Worm (Caenorhabditis elegans) whole organism, L4/young adult: ENCODE results near the gene F01D5.7.
"Not testable (repeated sequence)": the region's sequence is repeated elsewhere in the genome, so short reads cannot be mapped to it uniquely, and the experiment has no call there.

ENCODE experiments used
- W03F9.2 ChIP-seq: fragments of 150-350 bp; optimal IDR thresholded peaks from 2 replicates; lab custom pipeline; 2014; ENCODE audit warnings: missing biosample characterization, missing genetic modification characterization
- dao-5 ChIP-seq: sonication (generic microtip); optimal IDR thresholded peaks from 2 replicates; lab custom pipeline; 2016; ENCODE audit warnings: missing genotype, missing genetic modification characterization, moderate library complexity, missing compliant biosample characterization
- him-1 ChIP-seq: sonication (generic microtip); optimal IDR thresholded peaks from 2 replicates; lab custom pipeline; 2016; ENCODE audit warnings: missing genotype, missing genetic modification reagents, missing genetic modification characterization, missing compliant biosample characterization

The F01D5.7 gene

DNA sequence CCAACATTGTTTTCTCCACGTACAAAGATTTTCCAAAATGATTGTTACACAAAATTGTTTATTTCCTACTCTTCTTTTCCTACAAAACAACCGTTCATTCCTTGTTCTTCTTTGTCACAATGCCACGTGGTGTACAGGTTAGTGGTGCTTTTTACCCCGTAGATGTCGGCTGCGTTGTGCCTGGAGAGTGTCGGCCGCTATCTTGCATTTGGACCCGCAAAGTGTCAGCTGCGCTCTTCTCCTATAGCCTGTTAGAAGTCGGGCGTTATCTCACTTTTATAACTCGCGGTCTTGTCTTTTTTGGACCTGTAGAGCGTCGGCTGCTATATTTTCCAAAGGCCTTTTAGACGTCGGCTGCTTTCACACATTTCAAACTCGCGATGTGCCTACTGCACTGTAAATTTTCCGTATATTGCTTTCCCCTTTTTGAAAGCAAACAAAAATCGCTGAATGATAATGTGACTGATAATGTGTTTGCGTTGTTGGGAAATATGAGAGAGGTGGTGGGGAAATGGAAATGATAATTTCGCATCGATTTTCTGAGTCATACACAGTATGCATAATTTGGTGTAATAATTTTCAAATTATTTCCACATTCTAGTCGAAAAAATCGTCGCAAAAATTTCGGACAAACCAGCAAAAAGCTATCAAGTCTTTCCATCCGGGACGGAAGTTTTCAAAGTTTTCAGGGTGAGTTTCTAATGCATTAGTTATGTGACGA is 2.4 kb downstream of the F01D5.7 start, which contains the start of gene F01D5.8:
F01D5.8 (plus strand) TSS at position 51 of the 721 bp plus-strand sequence.
- no peak for TF ChIP-seq him-1 (tag; lab: Kevin White, UChicago)
- TF ChIP-seq dao-5 = no peak
- no peak for TF ChIP-seq W03F9.2 (tag; lab: Kevin White, UChicago)

- TF ChIP-seq W03F9.2 (tag; lab: Kevin White, UChicago) = no peak
- no peak for TF ChIP-seq him-1 (tag; lab: Kevin White, UChicago)
- TF ChIP-seq dao-5 = no peak
These were observed 6.2 kb downstream of the F01D5.7 start for ce11 chrII:14014637-14015036.

- no peak for TF ChIP-seq him-1 (tag; lab: Kevin White, UChicago)
- no peak for TF ChIP-seq W03F9.2 (tag; lab: Kevin White, UChicago)
- no peak for TF ChIP-seq dao-5
These were observed 8.4 kb downstream of the F01D5.7 start, which contains the start of gene cyp-37A1 for ce11 chrII:14016865-14017264. Gene cyp-37A1, minus strand, starts transcription at chrII:14016965.

ce11 chrII:14018192-14018591 is 9.7 kb downstream of the F01D5.7 start:
- TF ChIP-seq dao-5 (peak; percentile 45), W03F9.2 (tag; lab: Kevin White, UChicago) (peak; percentile 61), him-1 (tag; lab: Kevin White, UChicago) (no peak)

ce11 chrII:14018887-14019286 is 10.4 kb downstream of the F01D5.7 start:
- TF ChIP-seq W03F9.2 (tag; lab: Kevin White, UChicago) (no peak), dao-5 (no peak)

DNA sequence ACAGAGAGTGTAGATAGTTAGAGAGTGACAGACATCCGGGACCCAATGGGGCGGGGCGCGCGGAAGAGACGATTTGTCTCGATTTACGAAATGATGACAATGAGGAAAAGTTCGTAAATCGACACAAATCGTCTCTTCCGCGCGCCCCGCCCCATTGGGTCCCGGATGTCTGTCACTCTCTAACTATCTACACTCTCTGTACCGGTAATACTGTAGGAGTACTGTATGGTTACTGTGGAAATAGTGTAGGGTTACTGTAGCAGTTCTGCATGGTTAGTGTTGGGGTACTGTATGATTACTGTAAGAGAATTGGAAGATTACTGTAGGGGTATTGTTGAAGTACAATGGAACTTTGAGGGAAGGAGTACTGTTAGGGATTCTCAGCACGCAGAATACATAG is 12.8 kb downstream of the F01D5.7 start, which contains the start of gene F01D5.10:
F01D5.10 (minus strand) TSS at position 101 of the 400 bp plus-strand sequence.
- not testable (repeated sequence) for TF ChIP-seq W03F9.2 (tag; lab: Kevin White, UChicago); him-1 (tag; lab: Kevin White, UChicago); dao-5

DNA sequence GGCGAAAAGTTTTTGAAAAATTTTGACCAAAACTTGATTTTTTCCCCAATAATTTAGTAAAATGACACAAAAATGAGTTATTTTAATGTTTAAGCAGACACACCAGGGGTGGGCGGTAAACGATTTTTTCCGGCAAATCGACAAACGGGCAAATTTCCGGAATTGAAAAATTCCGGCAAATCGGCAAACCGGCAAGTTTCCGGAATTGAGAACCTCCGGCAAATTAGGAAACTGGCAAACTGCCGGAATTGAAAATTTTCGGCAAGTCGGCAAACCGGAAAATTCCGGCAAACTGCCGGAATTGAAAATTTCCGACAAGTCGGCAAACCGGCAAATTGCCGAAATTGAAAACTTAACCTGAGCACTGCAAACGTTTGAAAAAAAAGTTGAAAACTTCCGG is 24.2 kb downstream of the F01D5.7 start:
- TF ChIP-seq dao-5 (no peak), him-1 (tag; lab: Kevin White, UChicago) (peak; percentile 75)

DNA sequence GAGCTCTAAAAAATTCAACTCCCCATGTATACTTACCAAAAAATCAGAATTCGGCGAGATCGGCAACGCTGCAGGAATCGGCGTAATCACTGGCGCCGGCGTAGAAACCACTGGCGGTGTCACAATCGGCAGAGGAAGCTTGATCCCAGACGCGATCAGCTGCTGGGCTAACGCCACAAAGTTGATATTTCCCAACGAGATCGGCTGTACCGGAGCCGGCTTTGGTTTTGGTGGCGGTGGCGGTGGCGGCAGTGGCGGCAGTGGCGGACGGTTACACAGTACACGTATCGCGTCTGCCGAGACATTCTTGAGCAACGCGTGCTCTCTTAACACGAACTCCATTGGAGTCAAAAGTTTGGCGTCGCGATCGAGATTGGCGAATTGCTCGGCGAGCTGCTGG is 26.1 kb downstream of the F01D5.7 start:
- no peak for TF ChIP-seq dao-5

DNA sequence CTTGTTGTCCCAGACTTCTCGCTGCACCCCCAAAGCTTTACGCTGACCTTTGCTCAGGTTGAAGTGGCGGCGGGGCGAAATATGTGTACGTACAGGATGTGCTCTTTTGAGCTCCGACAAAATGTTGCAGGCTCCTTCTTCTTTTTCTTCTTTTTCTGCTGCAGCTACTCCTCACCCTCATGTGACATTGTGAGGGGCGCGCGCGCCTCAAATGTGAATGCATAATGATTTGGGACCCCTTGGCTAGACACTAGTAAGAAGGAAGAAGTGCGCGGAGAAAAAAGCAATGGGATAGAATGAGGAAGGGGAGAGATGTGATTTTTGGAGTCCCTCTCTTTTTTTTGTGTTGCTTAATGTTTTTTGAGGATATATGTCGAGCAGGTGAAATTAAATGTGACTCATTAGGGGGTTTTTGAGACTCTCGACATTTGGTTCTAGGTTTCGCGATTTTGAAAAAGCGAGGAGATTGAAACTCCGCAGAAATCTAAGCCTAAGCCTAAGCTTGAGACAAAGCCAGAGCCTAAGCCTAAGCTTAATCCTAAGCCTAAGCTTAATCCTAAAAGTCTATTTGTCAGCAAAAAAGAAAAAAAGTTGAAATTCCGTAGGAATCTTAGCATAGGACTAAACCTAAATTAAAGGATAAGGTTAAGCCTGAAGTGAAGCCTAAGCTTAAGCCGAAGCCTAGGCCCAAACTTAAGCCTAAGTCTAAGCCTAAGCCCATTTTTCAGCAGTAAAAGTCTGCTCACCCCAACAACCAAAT is 28.4 kb downstream of the F01D5.7 start:
- TF ChIP-seq dao-5 = no peak
- TF ChIP-seq him-1 (tag; lab: Kevin White, UChicago) = peak; percentile 55
- no peak for TF ChIP-seq W03F9.2 (tag; lab: Kevin White, UChicago)

- TF ChIP-seq W03F9.2 (tag; lab: Kevin White, UChicago) (no peak), dao-5 (no peak), him-1 (tag; lab: Kevin White, UChicago) (no peak)
These were observed 29.2 kb downstream of the F01D5.7 start for ce11 chrII:14037484-14038303.

DNA sequence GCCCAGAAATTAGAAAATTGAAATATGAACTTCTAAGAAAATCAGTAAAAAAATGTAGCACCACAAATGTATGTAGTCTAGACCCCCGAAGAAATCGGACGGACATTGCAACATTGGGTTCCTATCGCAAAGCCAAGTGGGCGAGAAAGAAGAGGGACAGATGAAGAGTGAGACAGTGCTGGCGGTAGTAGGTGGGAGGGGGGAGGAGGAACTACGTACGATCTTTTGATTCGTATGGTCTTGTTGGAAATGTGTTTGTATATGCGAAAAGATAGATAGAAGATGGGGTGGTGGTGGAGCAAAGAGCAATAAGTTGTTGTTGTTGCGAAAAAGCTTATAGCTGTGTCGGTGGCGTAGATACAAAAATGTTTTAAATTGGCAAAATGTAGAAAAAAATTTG is 29.9 kb downstream of the F01D5.7 start:
- TF ChIP-seq W03F9.2 (tag; lab: Kevin White, UChicago) (no peak), him-1 (tag; lab: Kevin White, UChicago) (no peak), dao-5 (no peak)

DNA sequence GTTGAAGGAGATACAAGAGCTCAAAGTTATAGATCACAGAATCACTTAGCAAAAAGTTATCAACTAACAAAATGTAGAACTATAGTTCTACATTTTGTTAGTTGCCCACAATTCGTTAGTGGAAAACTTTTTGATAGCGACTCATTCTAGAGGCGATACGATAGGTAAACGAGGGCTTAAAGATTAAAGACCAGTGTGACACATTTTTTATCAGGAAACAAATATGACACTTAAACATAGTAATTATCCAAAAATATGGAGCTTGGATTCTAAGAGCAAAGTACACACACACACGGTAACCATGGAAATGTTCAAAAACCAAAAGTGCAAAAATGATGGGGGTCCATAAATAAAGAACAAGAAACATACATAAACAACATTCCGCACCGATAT is 31.3 kb downstream of the F01D5.7 start:
- no peak for TF ChIP-seq him-1 (tag; lab: Kevin White, UChicago)
- no peak for TF ChIP-seq W03F9.2 (tag; lab: Kevin White, UChicago)
- no peak for TF ChIP-seq dao-5

ce11 chrII:14040204-14040842 is 31.9 kb downstream of the F01D5.7 start:
- TF ChIP-seq W03F9.2 (tag; lab: Kevin White, UChicago) (peak; percentile 39), dao-5 (peak; percentile 19), him-1 (tag; lab: Kevin White, UChicago) (peak; percentile 91)
